Worm (Caenorhabditis elegans): ENCODE data around the gene K10D11.5.

- TF ChIP-seq F13H6.1 (tag; optimal IDR thresholded peaks at IDR 0.05): no peak
- no peak for TF ChIP-seq nhr-77 (tag; optimal IDR thresholded peaks at IDR 0.05)
- no peak for TF ChIP-seq ztf-1 (GFP tag; conservative IDR thresholded peaks at IDR 0.05)
- no peak for TF ChIP-seq nhr-10 (tag; optimal IDR thresholded peaks at IDR 0.05)
- no peak for TF ChIP-seq fos-1 (tag; optimal IDR thresholded peaks at IDR 0.05)
- no peak for TF ChIP-seq ceh-16 (tag; optimal IDR thresholded peaks at IDR 0.05)
- TF ChIP-seq R02D3.7 (tag; optimal IDR thresholded peaks at IDR 0.05): no peak
- TF ChIP-seq unc-62 (GFP tag; optimal IDR thresholded peaks at IDR 0.05): no peak
- TF ChIP-seq ceh-82 (tag; optimal IDR thresholded peaks at IDR 0.05): no peak
These were observed 18.9 kb downstream of the K10D11.5 start for ce11 chrIV:12972780-12973179.
